Fruit fly (Drosophila melanogaster) whole organism, embryonic: ENCODE results near the gene tank.

Source experiments
- B-H2 ChIP-seq: fragments of 200-800 bp; sonication (Bioruptor generic); optimal IDR thresholded peaks from 2 replicates; lab custom pipeline; 2018; ENCODE audit warnings: missing biosample characterization, mild to moderate bottlenecking, missing genetic modification characterization
- Bdp1 ChIP-seq: fragments of 200-800 bp; sonication (Bioruptor generic); optimal IDR thresholded peaks from 3 replicates; lab custom pipeline; 2016; ENCODE audit warnings: missing biosample characterization, missing genetic modification characterization
- CG10274 ChIP-seq: fragments of 200-800 bp; sonication (Bioruptor generic); optimal IDR thresholded peaks from 3 replicates; lab custom pipeline; 2017; ENCODE audit warnings: missing biosample characterization, mild to moderate bottlenecking, missing genetic modification characterization
- CG10366 ChIP-seq: fragments of 200-800 bp; sonication (Bioruptor generic); IDR thresholded peaks from 2 replicates; pipeline ENCODE4 v1.3.6; 2022; ENCODE audit warnings: missing biosample characterization, missing genetic modification characterization
- CG10959 ChIP-seq: fragments of 200-800 bp; sonication (Bioruptor generic); IDR thresholded peaks from 2 replicates; pipeline ENCODE4 v1.3.6; 2022; ENCODE audit warnings: missing biosample characterization, missing genetic modification characterization
- CG11085 ChIP-seq: fragments of 200-800 bp; sonication (Bioruptor generic); IDR thresholded peaks from 2 replicates; pipeline ENCODE4 v1.3.6; 2022; ENCODE audit warnings: missing biosample characterization, missing genetic modification characterization
- CG14710 ChIP-seq: fragments of 200-800 bp; sonication (Bioruptor generic); optimal IDR thresholded peaks from 3 replicates; lab custom pipeline; 2019; ENCODE audit warnings: missing biosample characterization, mild to moderate bottlenecking, missing genetic modification characterization, moderate library complexity
- CG15011 ChIP-seq: fragments of 200-800 bp; sonication (Bioruptor generic); optimal IDR thresholded peaks from 3 replicates; lab custom pipeline; 2018; ENCODE audit warnings: missing biosample characterization, mild to moderate bottlenecking, missing genetic modification characterization
- CG15601 ChIP-seq: fragments of 200-800 bp; sonication (Bioruptor generic); optimal IDR thresholded peaks from 3 replicates; lab custom pipeline; 2019; ENCODE audit warnings: missing biosample characterization, mild to moderate bottlenecking, missing genetic modification characterization, moderate library complexity
- CG16813 ChIP-seq: fragments of 200-800 bp; sonication (Bioruptor generic); IDR thresholded peaks from 3 replicates; pipeline ENCODE4 v1.3.6; 2022; ENCODE audit warnings: missing biosample characterization, missing genetic modification characterization; ENCODE audit not compliant: partially characterized antibody
- CG17186 ChIP-seq: fragments of 200-800 bp; sonication (Bioruptor generic); optimal IDR thresholded peaks from 3 replicates; lab custom pipeline; 2017; ENCODE audit warnings: missing biosample characterization, missing genetic modification reagents, missing genetic modification characterization
- CG2199 ChIP-seq: fragments of 200-800 bp; sonication (Bioruptor generic); IDR thresholded peaks from 3 replicates; pipeline ENCODE4 v1.3.6; 2022; ENCODE audit warnings: missing biosample characterization, missing genetic modification characterization
- CG2712 ChIP-seq: fragments of 200-800 bp; optimal IDR thresholded peaks from 3 replicates; lab custom pipeline; 2019; ENCODE audit warnings: missing biosample characterization, mild to moderate bottlenecking, missing genetic modification characterization, moderate library complexity
- CG2875 ChIP-seq: fragments of 200-800 bp; sonication (Bioruptor generic); optimal IDR thresholded peaks from 2 replicates; lab custom pipeline; 2017; ENCODE audit warnings: missing biosample characterization, mild to moderate bottlenecking, missing genetic modification characterization, missing genetic modification reagents
- CG2889 ChIP-seq: fragments of 200-800 bp; sonication (Bioruptor generic); IDR thresholded peaks from 3 replicates; pipeline ENCODE4 v1.3.6; 2022; ENCODE audit warnings: missing biosample characterization, missing genetic modification characterization
- CG3065 ChIP-seq: fragments of 200-800 bp; sonication (Bioruptor generic); optimal IDR thresholded peaks from 2 replicates; lab custom pipeline; 2016; ENCODE audit warnings: missing biosample characterization, missing genetic modification characterization
- CG3281 ChIP-seq: fragments of 200-800 bp; sonication (Bioruptor generic); optimal IDR thresholded peaks from 3 replicates; lab custom pipeline; 2017; ENCODE audit warnings: missing biosample characterization, mild to moderate bottlenecking, missing genetic modification characterization
- CG3726 ChIP-seq: fragments of 200-800 bp; sonication (Bioruptor generic); IDR thresholded peaks from 3 replicates; pipeline ENCODE4, ENCODE4 v1.3.6; 2022; ENCODE audit warnings: missing biosample characterization, missing genetic modification characterization
- CG3847 ChIP-seq: fragments of 200-800 bp; sonication (Bioruptor generic); IDR thresholded peaks from 2 replicates; pipeline ENCODE4 v1.3.6; 2022; ENCODE audit warnings: missing biosample characterization, missing genetic modification characterization
- CG3995 ChIP-seq: fragments of 200-800 bp; sonication (Bioruptor generic); optimal IDR thresholded peaks from 3 replicates; lab custom pipeline; 2016; ENCODE audit warnings: missing biosample characterization, missing genetic modification characterization
- CG4617 ChIP-seq: fragments of 200-800 bp; sonication (Bioruptor generic); optimal IDR thresholded peaks from 3 replicates; lab custom pipeline; 2016; ENCODE audit warnings: missing biosample characterization, missing genetic modification characterization, borderline replicate concordance
- CG6654 ChIP-seq: fragments of 200-800 bp; sonication (Bioruptor generic); optimal IDR thresholded peaks from 2 replicates; lab custom pipeline; 2017; ENCODE audit warnings: missing biosample characterization, mild to moderate bottlenecking, missing genetic modification characterization
- CG8089 ChIP-seq: fragments of 200-800 bp; sonication (Bioruptor generic); optimal IDR thresholded peaks from 3 replicates; lab custom pipeline; 2016; ENCODE audit warnings: missing biosample characterization, missing genetic modification characterization
- CG8281 ChIP-seq: fragments of 200-800 bp; sonication (Bioruptor generic); optimal IDR thresholded peaks from 2 replicates; lab custom pipeline; 2018; ENCODE audit warnings: missing biosample characterization, mild to moderate bottlenecking, missing genetic modification characterization, moderate library complexity
- D ChIP-seq, 2 experiments: fragments of 200-800 bp in 1 of 2; fragments of >200 bp in 1 of 2; sonication (Bioruptor generic) in 1 of 2; optimal IDR thresholded peaks; 2 replicates in 1 of 2; 3 replicates in 1 of 2; lab custom pipeline; 2017; ENCODE audit warnings: mild to moderate bottlenecking in 1 of 2, missing biosample characterization in 1 of 2, missing genetic modification characterization in 1 of 2, missing genetic modification reagents in 1 of 2
- Eip74EF ChIP-seq, 2 experiments: fragments of 200-800 bp in 1 of 2; fragments of >200 bp in 1 of 2; sonication (Bioruptor generic) in 1 of 2; optimal IDR thresholded peaks; 2 replicates each; lab custom pipeline; 2017 to 2019; ENCODE audit warnings: missing biosample characterization in 2 of 2, missing genetic modification characterization in 2 of 2, mild to moderate bottlenecking in 1 of 2, moderate library complexity in 1 of 2
- Gug ChIP-seq: fragments of 200-800 bp; sonication (Bioruptor generic); IDR thresholded peaks from 4 replicates; pipeline ENCODE4 v1.3.6; 2022; ENCODE audit warnings: missing biosample characterization, missing genetic modification characterization
- Jarid2 ChIP-seq: fragments of 200-800 bp; sonication (Bioruptor generic); optimal IDR thresholded peaks from 3 replicates; lab custom pipeline; 2017; ENCODE audit warnings: mild to moderate bottlenecking, missing biosample characterization, missing genetic modification reagents, missing genetic modification characterization
- Lpt ChIP-seq: fragments of >200 bp; optimal IDR thresholded peaks from 2 replicates; lab custom pipeline; 2018; ENCODE audit warnings: missing biosample characterization, missing genetic modification characterization
- NC2α ChIP-seq: fragments of 200-800 bp; sonication (Bioruptor generic); optimal IDR thresholded peaks from 2 replicates; lab custom pipeline; 2016; ENCODE audit warnings: missing biosample characterization, missing genetic modification characterization
- Ravus ChIP-seq: fragments of 200-800 bp; sonication (Bioruptor generic); IDR thresholded peaks from 2 replicates; pipeline ENCODE4 v1.3.6; 2022; ENCODE audit warnings: missing biosample characterization, missing genetic modification characterization
- Spps ChIP-seq: fragments of 200-800 bp; sonication (Bioruptor generic); optimal IDR thresholded peaks from 2 replicates; lab custom pipeline; 2018; ENCODE audit warnings: missing biosample characterization, mild to moderate bottlenecking, missing genetic modification characterization
- aop ChIP-seq: fragments of 200-800 bp; sonication (Bioruptor generic); IDR thresholded peaks from 2 replicates; pipeline ENCODE4 v1.3.6; 2022; ENCODE audit warnings: missing biosample characterization, missing genetic modification characterization
- cad ChIP-seq: fragments of >200 bp; optimal IDR thresholded peaks from 2 replicates; lab custom pipeline; 2017; ENCODE audit warnings: missing biosample characterization, missing genetic modification characterization
- cato ChIP-seq: fragments of 200-800 bp; sonication (Bioruptor generic); optimal IDR thresholded peaks from 2 replicates; lab custom pipeline; 2016; ENCODE audit warnings: missing biosample characterization, missing genetic modification characterization, borderline replicate concordance
- chn ChIP-seq: fragments of 200-800 bp; sonication (Bioruptor generic); optimal IDR thresholded peaks from 2 replicates; lab custom pipeline; 2016; ENCODE audit warnings: missing biosample characterization, missing genetic modification characterization
- dan ChIP-seq: fragments of 200-800 bp; sonication (Bioruptor generic); IDR thresholded peaks from 2 replicates; pipeline ENCODE4 v1.3.6; 2022; ENCODE audit warnings: missing biosample characterization, missing genetic modification characterization
- dati ChIP-seq: fragments of 200-800 bp; sonication (Bioruptor generic); IDR thresholded peaks from 2 replicates; pipeline ENCODE4 v1.3.6; 2022; ENCODE audit warnings: missing biosample characterization, missing genetic modification characterization
- fru ChIP-seq: fragments of >200 bp; optimal IDR thresholded peaks from 2 replicates; lab custom pipeline; 2017
- grau ChIP-seq: fragments of 200-800 bp; optimal IDR thresholded peaks from 3 replicates; lab custom pipeline; 2019; ENCODE audit warnings: missing biosample characterization, mild to moderate bottlenecking, missing genetic modification characterization, moderate library complexity
- gsb ChIP-seq: fragments of 200-800 bp; sonication (Bioruptor generic); IDR thresholded peaks from 2 replicates; pipeline ENCODE4 v1.3.6; 2022; ENCODE audit warnings: missing biosample characterization, missing genetic modification characterization
- ham ChIP-seq: fragments of 200-800 bp; sonication (Bioruptor generic); IDR thresholded peaks from 2 replicates; pipeline ENCODE4 v1.3.6; 2022; ENCODE audit warnings: missing biosample characterization, missing genetic modification characterization
- hth ChIP-seq: fragments of >200 bp; optimal IDR thresholded peaks from 2 replicates; lab custom pipeline; 2017; ENCODE audit warnings: inconsistent platforms
- luna ChIP-seq: fragments of 200-800 bp; sonication (Bioruptor generic); optimal IDR thresholded peaks from 2 replicates; lab custom pipeline; 2016; ENCODE audit warnings: missing biosample characterization, missing genetic modification characterization
- nom ChIP-seq: fragments of 200-800 bp; sonication (Bioruptor generic); optimal IDR thresholded peaks from 2 replicates; lab custom pipeline; 2017; ENCODE audit warnings: missing biosample characterization, missing genetic modification characterization, mild to moderate bottlenecking, moderate library complexity, missing genetic modification reagents
- pnt ChIP-seq: fragments of 200-800 bp; sonication (Bioruptor generic); optimal IDR thresholded peaks from 3 replicates; lab custom pipeline; 2016; ENCODE audit warnings: missing biosample characterization, missing genetic modification characterization
- pum ChIP-seq: fragments of 200-800 bp; sonication (Bioruptor generic); optimal IDR thresholded peaks from 2 replicates; lab custom pipeline; 2016; ENCODE audit warnings: missing biosample characterization, missing genetic modification characterization
- schlank ChIP-seq: fragments of 200-800 bp; sonication (Bioruptor generic); optimal IDR thresholded peaks from 2 replicates; lab custom pipeline; 2018; ENCODE audit warnings: missing biosample characterization, mild to moderate bottlenecking, missing genetic modification characterization
- tgo ChIP-seq: fragments of 200-800 bp; sonication (Bioruptor generic); IDR thresholded peaks from 3 replicates; pipeline ENCODE4 v1.3.6; 2022; ENCODE audit warnings: missing biosample characterization, missing genetic modification characterization
- trh ChIP-seq: fragments of 200-800 bp; sonication (Bioruptor generic); optimal IDR thresholded peaks from 2 replicates; lab custom pipeline; 2016; ENCODE audit warnings: missing biosample characterization, missing genetic modification characterization
- tx ChIP-seq: fragments of 200-800 bp; sonication (Bioruptor generic); optimal IDR thresholded peaks from 2 replicates; lab custom pipeline; 2016; ENCODE audit warnings: missing biosample characterization, missing genetic modification characterization
- wdn ChIP-seq: fragments of 200-800 bp; sonication (Bioruptor generic); IDR thresholded peaks from 2 replicates; pipeline ENCODE4 v1.3.6; 2022; ENCODE audit warnings: missing biosample characterization, missing genetic modification characterization

The tank gene

DNA sequence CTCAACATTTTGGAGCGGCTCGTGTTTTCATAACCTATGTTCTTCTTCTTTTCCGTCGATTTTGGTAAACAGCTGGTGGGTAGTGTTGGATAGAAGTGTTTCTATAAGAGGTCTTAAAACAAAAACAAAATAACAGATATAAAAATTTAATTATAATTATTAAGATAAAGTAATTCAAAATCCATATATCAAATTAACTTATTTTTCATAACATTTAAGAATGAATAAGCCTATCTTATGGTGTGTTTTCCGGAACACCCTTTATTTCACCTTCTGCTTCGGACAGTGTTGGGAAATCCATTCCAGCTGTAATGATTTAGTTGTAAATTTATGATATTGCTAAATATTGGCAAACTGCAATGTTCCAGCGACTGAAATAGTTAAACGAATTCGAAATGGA is 12.6 kb upstream of the tank start, which contains the start of the genes mRpS2 and Mon1 (continued):
- no peak; the same call in 2 of the 3 replicates for TF ChIP-seq CG16813
- TF ChIP-seq wdn, result peak; percentile 92
- TF ChIP-seq CG11085 (GFP tag; lab: Robert Waterston, UW), result peak; percentile 97
- TF ChIP-seq CG6654 (GFP tag; lab: Kevin White, UChicago), result peak; percentile 61
- TF ChIP-seq dati (GFP tag; lab: Robert Waterston, UW), result peak; percentile 92
- TF ChIP-seq CG8281, result peak; percentile 81
- peak; percentile 70 for TF ChIP-seq pnt (GFP tag; lab: Kevin White, UChicago)
- peak; percentile 88 for TF ChIP-seq CG3726 (GFP tag; lab: Robert Waterston, UW)
- peak; percentile 97 for TF ChIP-seq CG2712 (tag; lab: Kevin White, UChicago)
- peak; percentile 93 for TF ChIP-seq grau
- TF ChIP-seq tx, result peak; percentile 67
- TF ChIP-seq CG17186, result peak; percentile 71
- TF ChIP-seq CG3065 (GFP tag; lab: Kevin White, UChicago), result peak; percentile 81
- peak; percentile 93 for TF ChIP-seq CG2199 (GFP tag; lab: Robert Waterston, UW)
- peak; percentile 65 for TF ChIP-seq schlank (tag; lab: Kevin White, UChicago)
- TF ChIP-seq Gug (GFP tag; lab: Robert Waterston, UW), result peak; percentile 91
- no peak for TF ChIP-seq Lpt (GFP tag; lab: Kevin White, UChicago)
- no peak for TF ChIP-seq Jarid2 (GFP tag; lab: Kevin White, UChicago)
- TF ChIP-seq cad (GFP tag; lab: Kevin White, UChicago), result no peak
- TF ChIP-seq CG14710 (tag; lab: Kevin White, UChicago), result peak; percentile 95
- peak; percentile 93 for TF ChIP-seq CG2889 (GFP tag; lab: Robert Waterston, UW)
- TF ChIP-seq CG3847 (GFP tag; lab: Robert Waterston, UW), result peak; percentile 96
- TF ChIP-seq CG15601, result peak; percentile 88
- peak; percentile 6 for TF ChIP-seq NC2α (GFP tag; lab: Kevin White, UChicago)
- peak; percentile 56 for TF ChIP-seq CG3995 (GFP tag; lab: Kevin White, UChicago)
- TF ChIP-seq aop (GFP tag; lab: Robert Waterston, UW), result peak; percentile 82
- peak; percentile 79 for TF ChIP-seq ham (GFP tag; lab: Robert Waterston, UW)
- no peak for TF ChIP-seq fru (lab: Kevin White, UChicago)
- TF ChIP-seq Spps (tag; lab: Kevin White, UChicago), result peak; percentile 94
- TF ChIP-seq CG15011, result no peak
- peak; percentile 98 for TF ChIP-seq tgo (GFP tag; lab: Robert Waterston, UW)
- peak; percentile 79 for TF ChIP-seq nom (GFP tag; lab: Kevin White, UChicago)
- TF ChIP-seq pum, result peak; percentile 77
- no peak for TF ChIP-seq D (optimal IDR thresholded peaks at IDR 0.05; lab: Kevin White, UChicago)
- peak; percentile 87 for TF ChIP-seq D (GFP tag; optimal IDR thresholded peaks at IDR 0.05; lab: Kevin White, UChicago)
- peak in 1 of 2 experiments; percentile 75 for TF ChIP-seq Eip74EF (GFP tag; optimal IDR thresholded peaks at IDR 0.05; lab: Kevin White, UChicago)
- peak; percentile 90 for TF ChIP-seq chn (GFP tag; lab: Kevin White, UChicago)
- peak; percentile 70 for TF ChIP-seq CG8089 (GFP tag; lab: Kevin White, UChicago)
- TF ChIP-seq CG10366, result peak; percentile 96
- peak; percentile 83 for TF ChIP-seq CG2875
- peak; percentile 88 for TF ChIP-seq Ravus (GFP tag; lab: Robert Waterston, UW)
- peak; percentile 93 for TF ChIP-seq CG4617
- TF ChIP-seq luna (GFP tag; lab: Kevin White, UChicago), result peak; percentile 34
- peak; percentile 83 for TF ChIP-seq CG10959 (GFP tag; lab: Robert Waterston, UW)
- peak; percentile 95 for TF ChIP-seq gsb (GFP tag; lab: Robert Waterston, UW)
- TF ChIP-seq hth (lab: Kevin White, UChicago), result no peak
- peak; percentile 75 for TF ChIP-seq Bdp1 (GFP tag; lab: Kevin White, UChicago)
- peak; percentile 83 for TF ChIP-seq cato (GFP tag; lab: Kevin White, UChicago)
- no peak for TF ChIP-seq dan (GFP tag; lab: Robert Waterston, UW)
- peak; percentile 95 for TF ChIP-seq CG3281 (GFP tag; lab: Kevin White, UChicago)
- peak; percentile 92 for TF ChIP-seq B-H2 (GFP tag; lab: Kevin White, UChicago)
- peak; percentile 60 for TF ChIP-seq CG10274 (GFP tag; lab: Kevin White, UChicago)
- peak; percentile 84 for TF ChIP-seq trh (GFP tag; lab: Kevin White, UChicago)
